Worm (Caenorhabditis elegans) whole organism, early embryonic: ENCODE measurements around the gene oig-1.

Source experiments
- B0310.2 ChIP-seq: sonication (generic microtip); optimal IDR thresholded peaks from 2 replicates; lab custom pipeline; 2016; ENCODE audit warnings: mild to moderate bottlenecking, missing genetic modification characterization, missing compliant biosample characterization
- F13C5.2 ChIP-seq: sonication (generic microtip); optimal IDR thresholded peaks from 2 replicates; lab custom pipeline; 2017; ENCODE audit warnings: mild to moderate bottlenecking, missing genetic modification characterization, inconsistent platforms, missing compliant biosample characterization
- aly-1 ChIP-seq: sonication (generic microtip); optimal IDR thresholded peaks from 2 replicates; lab custom pipeline; 2016; ENCODE audit warnings: missing genetic modification characterization, missing compliant biosample characterization
- ama-1 ChIP-seq: fragments of 150-350 bp; optimal IDR thresholded peaks from 2 replicates; lab custom pipeline; 2014
- ceh-13 ChIP-seq: fragments of 200-800 bp; sonication (Bioruptor generic); optimal IDR thresholded peaks from 2 replicates; lab custom pipeline; 2018; ENCODE audit warnings: mild to moderate bottlenecking, missing genetic modification characterization, missing compliant biosample characterization
- flt-1 ChIP-seq: fragments of 200-800 bp; sonication (Bioruptor generic); IDR thresholded peaks from 2 replicates; pipeline ENCODE4 v1.3.6; 2022; ENCODE audit warnings: missing genetic modification characterization, missing compliant biosample characterization
- hmbx-1 ChIP-seq: sonication (generic microtip); optimal IDR thresholded peaks from 2 replicates; lab custom pipeline; 2016; ENCODE audit warnings: mild to moderate bottlenecking, missing genetic modification characterization, missing compliant biosample characterization
- hnd-1 ChIP-seq: sonication (generic microtip); optimal IDR thresholded peaks from 2 replicates; lab custom pipeline; 2016; ENCODE audit warnings: missing genetic modification characterization, missing compliant biosample characterization
- pes-1 ChIP-seq: fragments of 200-800 bp; sonication (Bioruptor generic); IDR thresholded peaks from 2 replicates; pipeline ENCODE4 v1.3.6; 2022; ENCODE audit warnings: missing genetic modification reagents, missing genetic modification characterization, missing compliant biosample characterization
- sea-1 ChIP-seq: fragments of 200-800 bp; sonication (Bioruptor generic); conservative IDR thresholded peaks from 2 replicates; pipeline ENCODE4 v1.3.6; 2022; ENCODE audit warnings: missing genetic modification characterization, missing compliant biosample characterization
- tra-4 ChIP-seq: sonication (generic microtip); optimal IDR thresholded peaks from 2 replicates; lab custom pipeline; 2017; ENCODE audit warnings: missing genetic modification characterization, missing compliant biosample characterization

DNA sequence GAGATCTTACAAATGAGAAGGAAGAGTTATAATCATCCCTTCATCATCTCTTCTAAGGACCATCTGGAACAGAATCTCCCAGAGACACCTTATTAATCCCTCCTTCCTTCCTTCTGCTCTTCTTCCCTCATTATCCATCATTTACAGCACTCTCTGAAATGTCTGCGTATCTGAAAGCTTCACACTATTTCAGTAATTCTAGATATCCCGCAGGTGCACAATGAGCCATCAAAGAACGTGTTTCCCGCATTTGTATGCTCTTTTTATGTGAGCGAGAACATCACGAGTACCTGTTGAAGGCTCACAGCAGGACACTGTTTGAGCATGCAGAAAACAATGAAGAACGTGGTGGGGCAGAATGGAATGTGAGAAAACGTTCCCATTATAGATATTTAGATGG lies 49.1 kb downstream of the oig-1 start:
- TF ChIP-seq ceh-13 (GFP tag; lab: Kevin White, UChicago), result no peak
- TF ChIP-seq tra-4 (tag; lab: Kevin White, UChicago), result no peak
- no peak for TF ChIP-seq sea-1 (GFP tag; lab: Robert Waterston, UW)
- TF ChIP-seq pes-1 (GFP tag; lab: Robert Waterston, UW), result no peak
- TF ChIP-seq ama-1 (lab: Kevin White, UChicago), result no peak
- TF ChIP-seq hnd-1 (tag; lab: Kevin White, UChicago), result no peak
- TF ChIP-seq hmbx-1 (tag; lab: Kevin White, UChicago), result no peak
- TF ChIP-seq flt-1, result no peak
- no peak for TF ChIP-seq aly-1 (tag; lab: Kevin White, UChicago)
- TF ChIP-seq B0310.2 (tag; lab: Kevin White, UChicago), result no peak
- no peak for TF ChIP-seq F13C5.2 (tag; lab: Kevin White, UChicago)
